Worm (Caenorhabditis elegans): Measurements from ENCODE around the gene semo-1.

The semo-1 gene

DNA sequence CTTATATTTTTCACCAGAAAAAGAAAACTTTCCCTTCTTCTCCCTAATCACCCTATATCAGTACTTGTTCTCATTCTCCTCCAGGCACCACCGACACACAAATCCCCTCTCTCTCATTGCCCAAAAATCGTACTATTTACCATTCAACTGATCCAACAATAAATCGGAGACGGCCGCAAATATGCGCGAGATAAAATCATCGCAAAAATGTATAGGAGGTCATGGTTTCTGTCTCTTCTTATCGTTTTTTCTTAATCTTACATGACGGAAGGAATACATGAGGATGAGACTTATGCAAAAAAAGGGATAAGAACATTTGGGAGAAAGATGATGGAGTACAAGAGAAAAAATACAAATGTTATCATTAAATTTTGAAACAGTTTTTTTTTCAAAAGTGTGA lies 35.4 kb downstream of the semo-1 start:
- TF ChIP-seq egl-5 (tag; optimal IDR thresholded peaks at IDR 0.05) (no peak), unc-39 (tag; optimal IDR thresholded peaks at IDR 0.05) (no peak), nhr-23 (tag; optimal IDR thresholded peaks at IDR 0.05) (peak; percentile 78), elt-2 (tag; optimal IDR thresholded peaks at IDR 0.05) (no peak), elt-1 (tag; optimal IDR thresholded peaks at IDR 0.05) (peak; percentile 59)

DNA sequence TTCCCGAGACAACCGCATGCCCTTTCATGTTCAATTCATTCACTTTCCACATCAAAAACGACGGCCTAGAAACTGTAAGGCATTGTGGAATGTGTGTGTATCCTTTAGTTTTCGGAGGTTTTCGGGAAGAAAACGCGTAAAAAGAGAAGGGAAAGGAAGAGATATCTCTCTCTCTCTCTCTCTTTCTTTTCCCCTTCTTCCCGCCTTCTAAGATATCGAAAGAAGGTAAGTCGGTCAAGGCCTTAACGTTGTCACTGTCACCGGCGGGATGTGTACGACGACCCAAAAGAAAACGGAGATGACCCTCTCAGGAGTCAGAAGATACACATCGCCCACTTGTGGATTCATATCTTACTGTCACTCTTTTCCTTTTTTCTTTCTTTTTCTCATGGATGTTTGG lies 38.7 kb downstream of the semo-1 start:
- TF ChIP-seq nhr-25 (tag; optimal IDR thresholded peaks at IDR 0.05) = peak; percentile 68
- TF ChIP-seq ceh-16 (tag; optimal IDR thresholded peaks at IDR 0.05) = no peak
- peak; percentile 94 for TF ChIP-seq nhr-23 (tag; optimal IDR thresholded peaks at IDR 0.05)

DNA sequence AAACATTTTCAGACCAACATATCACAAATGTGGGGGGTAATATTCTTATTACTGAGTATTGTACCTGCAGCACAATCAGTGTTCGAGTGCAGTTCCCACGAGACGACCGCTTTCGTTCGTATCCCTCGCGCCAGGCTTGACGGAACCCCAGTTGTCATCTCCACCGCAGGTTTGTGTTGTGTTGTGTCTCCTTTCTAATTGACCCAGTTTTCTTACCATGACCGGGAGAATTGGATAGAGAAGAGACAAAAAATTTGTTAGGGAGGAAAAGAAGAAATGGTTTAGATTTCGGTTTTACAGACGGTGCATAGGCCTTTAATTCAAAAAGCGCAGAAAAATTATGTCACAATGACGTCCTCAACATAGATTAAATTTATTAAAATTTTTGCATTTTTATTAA lies 40.2 kb downstream of the semo-1 start, which contains the start of gene noah-2:
Gene noah-2, plus strand, starts transcription at position 13 of the 400 bp plus-strand sequence.
- peak; percentile 66 for TF ChIP-seq nhr-23 (tag; optimal IDR thresholded peaks at IDR 0.05)
- no peak for TF ChIP-seq nhr-11 (tag; optimal IDR thresholded peaks at IDR 0.05)
- no peak for TF ChIP-seq lsy-12 (tag; optimal IDR thresholded peaks at IDR 0.05)
- TF ChIP-seq ztf-4 (tag; optimal IDR thresholded peaks at IDR 0.05) = no peak
- TF ChIP-seq daf-12 (tag; optimal IDR thresholded peaks at IDR 0.05) = no peak
- TF ChIP-seq ama-1 (optimal IDR thresholded peaks at IDR 0.05) = peak; percentile 15
- TF ChIP-seq nhr-43 (tag; optimal IDR thresholded peaks at IDR 0.05; ENCODE audit: poor library complexity, severe bottlenecking) = peak; percentile 1

DNA sequence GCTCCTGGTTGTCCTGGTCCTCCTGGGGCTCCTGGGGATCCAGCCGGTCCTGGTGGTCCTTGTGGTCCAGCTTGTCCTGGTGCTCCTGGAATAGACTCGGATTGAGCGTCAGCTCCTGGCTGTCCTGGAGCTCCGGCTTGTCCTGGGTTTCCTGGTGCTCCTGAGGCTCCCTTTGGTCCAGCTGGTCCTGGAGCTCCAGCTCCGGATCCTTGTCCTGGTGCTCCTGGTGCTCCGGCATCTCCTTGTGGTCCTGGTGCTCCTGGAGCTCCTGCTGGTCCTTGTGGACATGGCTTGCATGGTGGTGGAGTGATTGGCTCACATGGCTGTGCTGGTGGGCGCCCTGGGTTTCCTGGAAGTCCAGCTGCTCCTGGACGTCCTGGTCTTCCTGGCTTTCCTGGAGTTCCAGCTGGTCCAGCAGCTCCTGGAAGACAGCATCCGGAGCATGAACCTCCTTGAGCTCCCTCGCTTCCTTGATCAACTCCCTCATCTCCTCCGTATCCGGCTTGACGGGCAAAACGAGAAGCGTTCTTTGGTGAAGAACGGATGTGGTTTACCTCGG lies 47.6 kb downstream of the semo-1 start:
- no peak for TF ChIP-seq lsy-12 (tag; optimal IDR thresholded peaks at IDR 0.05)
- TF ChIP-seq fkh-10 (GFP tag; optimal IDR thresholded peaks at IDR 0.05) = no peak
- TF ChIP-seq nhr-67 (tag; optimal IDR thresholded peaks at IDR 0.05) = no peak
- TF ChIP-seq elt-3 (tag; optimal IDR thresholded peaks at IDR 0.05) = no peak
- TF ChIP-seq pha-4 (tag; optimal IDR thresholded peaks at IDR 0.05) = no peak
- TF ChIP-seq ztf-4 (tag; optimal IDR thresholded peaks at IDR 0.05) = no peak
- TF ChIP-seq unc-62 (GFP tag; optimal IDR thresholded peaks at IDR 0.05) = no peak
- no peak for TF ChIP-seq eor-1 (tag; optimal IDR thresholded peaks at IDR 0.05)
- TF ChIP-seq skn-1 (tag; optimal IDR thresholded peaks at IDR 0.05) = no peak
- no peak for TF ChIP-seq fos-1 (tag; optimal IDR thresholded peaks at IDR 0.05)
- TF ChIP-seq mml-1 (tag; optimal IDR thresholded peaks at IDR 0.05) = no peak
- TF ChIP-seq snpc-4 (tag; optimal IDR thresholded peaks at IDR 0.05) = no peak

DNA sequence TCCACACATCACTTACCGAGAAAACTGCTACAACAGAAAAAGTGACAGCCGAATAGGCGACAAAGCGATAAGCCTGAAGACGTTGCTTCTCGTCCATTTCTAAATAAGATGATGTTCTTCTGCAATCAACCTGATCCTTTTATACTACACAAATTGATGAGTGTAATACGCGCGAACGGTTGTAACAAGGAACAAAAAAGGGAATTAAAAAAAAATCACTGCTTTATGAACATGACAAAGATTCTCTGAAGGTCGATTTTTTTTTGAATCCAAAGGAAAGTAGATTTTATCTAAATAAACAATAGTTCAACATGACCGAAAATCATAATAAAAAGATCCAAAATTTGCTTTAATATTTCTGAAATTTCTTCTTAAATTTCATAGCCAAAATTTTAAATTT lies 48.3 kb downstream of the semo-1 start, which contains the start of gene col-133:
Gene col-133, minus strand, starts transcription at position 101 of the 400 bp plus-strand sequence.
- TF ChIP-seq fos-1 (tag; optimal IDR thresholded peaks at IDR 0.05) = no peak
- no peak for TF ChIP-seq ZK546.5 (tag; optimal IDR thresholded peaks at IDR 0.05)
- TF ChIP-seq nhr-237 (tag; optimal IDR thresholded peaks at IDR 0.05) = no peak
- no peak for TF ChIP-seq fkh-2 (tag; optimal IDR thresholded peaks at IDR 0.05)
- TF ChIP-seq hmg-11 (tag; optimal IDR thresholded peaks at IDR 0.05) = no peak
- TF ChIP-seq nhr-25 (tag; optimal IDR thresholded peaks at IDR 0.05) = peak; percentile 12
- no peak for TF ChIP-seq eor-1 (tag; optimal IDR thresholded peaks at IDR 0.05)

DNA sequence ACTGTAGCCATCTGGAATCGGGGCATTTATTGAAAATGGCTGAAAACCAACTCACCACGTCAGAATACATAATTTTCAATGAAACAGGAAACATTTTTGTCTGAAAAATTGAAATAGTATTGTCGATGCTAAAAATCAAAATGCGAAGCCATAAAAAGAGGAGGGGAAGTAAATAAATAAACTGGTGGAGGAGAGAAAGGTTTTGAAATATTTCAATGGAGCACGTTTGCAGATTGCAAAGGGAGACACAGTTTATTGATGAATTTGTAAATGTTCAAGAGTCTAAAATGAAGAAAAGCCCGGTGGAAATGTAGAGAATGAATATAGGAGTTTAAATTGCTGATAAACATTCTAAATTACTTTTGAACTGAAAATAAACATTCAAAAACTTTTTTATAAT lies 52.1 kb downstream of the semo-1 start, which contains the start of gene F52B11.5:
Gene F52B11.5, minus strand, starts transcription at position 178 of the 400 bp plus-strand sequence.
- no peak for TF ChIP-seq daf-12 (tag; optimal IDR thresholded peaks at IDR 0.05)
- TF ChIP-seq sea-2 (GFP tag; optimal IDR thresholded peaks at IDR 0.05) = no peak
- no peak for TF ChIP-seq ztf-4 (tag; optimal IDR thresholded peaks at IDR 0.05)
- TF ChIP-seq ceh-9 (tag; optimal IDR thresholded peaks at IDR 0.05) = no peak
- TF ChIP-seq pha-4 (tag; optimal IDR thresholded peaks at IDR 0.05) = peak; percentile 91
- peak; percentile 11 for TF ChIP-seq elt-2 (tag; optimal IDR thresholded peaks at IDR 0.05)
- TF ChIP-seq nhr-25 (tag; optimal IDR thresholded peaks at IDR 0.05) = no peak
- TF ChIP-seq fos-1 (tag; optimal IDR thresholded peaks at IDR 0.05) = no peak
- TF ChIP-seq nfya-1 (tag; optimal IDR thresholded peaks at IDR 0.05; ENCODE audit: insufficient read depth) = no peak
- TF ChIP-seq aly-2 (tag; optimal IDR thresholded peaks at IDR 0.05) = no peak
- no peak for TF ChIP-seq nhr-28 (tag; optimal IDR thresholded peaks at IDR 0.05)
- TF ChIP-seq pqm-1 (tag; optimal IDR thresholded peaks at IDR 0.05) = peak; percentile 8
- TF ChIP-seq mdl-1 (tag; optimal IDR thresholded peaks at IDR 0.05) = no peak
- TF ChIP-seq nhr-67 (tag; optimal IDR thresholded peaks at IDR 0.05) = no peak
- peak; percentile 3 for TF ChIP-seq skn-1 (tag; optimal IDR thresholded peaks at IDR 0.05)
- TF ChIP-seq lin-15B (tag; optimal IDR thresholded peaks at IDR 0.05) = no peak

Data from whole organism, L3 larva.